Worm (Caenorhabditis elegans): Measurements from ENCODE around the gene Y54G11A.14.

Gene Y54G11A.14

DNA sequence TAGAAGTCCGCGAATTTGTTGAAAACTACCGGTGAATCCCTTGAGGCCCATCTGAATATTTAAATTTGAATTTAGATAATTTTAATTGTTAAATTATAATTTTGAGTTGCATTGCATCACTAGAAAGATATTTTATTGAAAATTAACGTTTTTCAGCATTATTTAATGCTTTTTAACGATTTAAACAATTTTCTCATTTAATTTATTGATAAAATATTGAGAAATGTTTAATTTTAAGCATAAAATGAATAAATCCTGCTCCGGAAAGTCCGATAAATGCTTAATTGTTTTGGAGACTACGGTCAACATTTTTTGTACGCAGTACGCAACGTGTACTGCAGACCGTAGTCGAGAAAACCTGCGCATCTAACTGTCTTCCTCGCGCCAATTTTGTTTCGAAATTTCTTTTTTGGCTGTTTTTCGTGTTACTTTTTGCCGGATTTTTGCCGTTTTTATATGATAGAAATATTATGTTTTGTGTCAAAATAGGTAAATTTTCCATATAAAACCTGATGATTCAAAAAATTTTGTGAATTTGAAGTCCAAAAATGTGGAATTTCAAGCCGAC, 31.5 kb downstream of the Y54G11A.14 start, which contains the start of the genes Y54G11A.17, lin-7 and elof-1 (continued):
- TF ChIP-seq nhr-11 (tag; optimal IDR thresholded peaks at IDR 0.05) (no peak), mdl-1 (tag; optimal IDR thresholded peaks at IDR 0.05) (peak in 1 of 2 experiments; percentile 30), sma-9 (GFP tag; optimal IDR thresholded peaks at IDR 0.05) (peak; percentile 64), sma-9 (tag; optimal IDR thresholded peaks at IDR 0.05) (no peak), R02D3.7 (tag; optimal IDR thresholded peaks at IDR 0.05) (no peak), F13H6.1 (tag; optimal IDR thresholded peaks at IDR 0.05) (peak; percentile 66), lin-11 (tag; optimal IDR thresholded peaks at IDR 0.05) (peak; percentile 95), nhr-12 (tag; optimal IDR thresholded peaks at IDR 0.05) (no peak)

DNA sequence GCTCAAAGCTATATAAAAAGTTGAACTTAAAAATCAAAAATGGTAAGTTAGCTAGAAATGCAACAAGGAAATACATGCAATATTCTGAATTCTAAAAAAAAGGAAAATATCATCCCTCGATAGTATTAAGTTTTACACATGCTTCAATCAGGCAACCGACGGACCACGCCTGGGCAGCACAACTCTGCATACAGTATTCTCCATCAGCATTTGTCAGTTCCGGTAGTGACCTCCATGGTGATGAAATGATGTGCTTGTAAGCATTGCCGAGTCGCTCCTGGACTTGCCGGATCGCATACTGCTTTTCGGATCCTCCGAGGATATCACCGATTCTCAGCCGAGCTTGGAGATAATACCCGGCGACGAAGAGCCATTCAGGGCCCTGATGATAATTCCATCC, 32.8 kb downstream of the Y54G11A.14 start:
- TF ChIP-seq nhr-129 (tag; optimal IDR thresholded peaks at IDR 0.05) = no peak
- no peak for TF ChIP-seq ztf-11 (tag; optimal IDR thresholded peaks at IDR 0.05)
- peak in 1 of 2 experiments; percentile 15 for TF ChIP-seq lsy-2 (tag; optimal IDR thresholded peaks at IDR 0.05)

DNA sequence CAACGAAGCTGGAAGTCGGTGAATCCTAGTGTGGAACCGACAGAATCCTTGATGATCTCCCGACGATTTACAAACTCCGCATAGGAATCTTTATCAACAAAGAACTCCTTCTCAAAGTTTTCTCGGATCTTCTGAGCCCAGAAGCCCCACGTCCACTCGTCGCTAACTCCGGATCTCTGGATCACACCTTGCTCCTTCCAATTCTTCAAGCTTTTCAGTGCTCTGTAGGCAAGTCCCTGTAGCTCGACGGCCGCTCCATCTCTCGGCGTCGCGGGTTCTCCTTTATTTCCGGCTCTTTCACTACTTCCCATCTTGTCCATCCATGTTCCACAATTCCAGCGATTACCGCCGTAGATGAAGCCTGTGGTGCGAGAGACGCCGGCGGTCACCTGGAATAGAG, 33.4 kb downstream of the Y54G11A.14 start:
- TF ChIP-seq ceh-16 (tag; optimal IDR thresholded peaks at IDR 0.05) = no peak
- TF ChIP-seq unc-55 (GFP tag; optimal IDR thresholded peaks at IDR 0.05) = no peak
- no peak for TF ChIP-seq nhr-11 (tag; optimal IDR thresholded peaks at IDR 0.05)
- no peak for TF ChIP-seq mdl-1 (tag; optimal IDR thresholded peaks at IDR 0.05)
- TF ChIP-seq sma-3 (GFP tag; optimal IDR thresholded peaks at IDR 0.05) = no peak
- TF ChIP-seq dmd-4 (tag; optimal IDR thresholded peaks at IDR 0.05) = no peak
- TF ChIP-seq skn-1 (tag; optimal IDR thresholded peaks at IDR 0.05) = no peak
- no peak for TF ChIP-seq aly-2 (tag; optimal IDR thresholded peaks at IDR 0.05)
- no peak for TF ChIP-seq nhr-10 (tag; optimal IDR thresholded peaks at IDR 0.05)
- no peak for TF ChIP-seq nhr-6 (tag; optimal IDR thresholded peaks at IDR 0.05)
- TF ChIP-seq unc-62 (GFP tag; optimal IDR thresholded peaks at IDR 0.05) = no peak
- TF ChIP-seq nhr-21 (tag; optimal IDR thresholded peaks at IDR 0.05) = no peak
- no peak for TF ChIP-seq nhr-77 (tag; optimal IDR thresholded peaks at IDR 0.05)
- TF ChIP-seq lin-39 (tag; optimal IDR thresholded peaks at IDR 0.05) = no peak
- no peak for TF ChIP-seq crh-2 (tag; optimal IDR thresholded peaks at IDR 0.05)
- no peak for TF ChIP-seq mab-5 (tag; optimal IDR thresholded peaks at IDR 0.05)
- TF ChIP-seq fos-1 (tag; optimal IDR thresholded peaks at IDR 0.05) = no peak
- TF ChIP-seq ztf-11 (tag; optimal IDR thresholded peaks at IDR 0.05) = no peak
- no peak for TF ChIP-seq lsy-2 (tag; optimal IDR thresholded peaks at IDR 0.05)
- no peak for TF ChIP-seq peb-1 (tag; optimal IDR thresholded peaks at IDR 0.05)

DNA sequence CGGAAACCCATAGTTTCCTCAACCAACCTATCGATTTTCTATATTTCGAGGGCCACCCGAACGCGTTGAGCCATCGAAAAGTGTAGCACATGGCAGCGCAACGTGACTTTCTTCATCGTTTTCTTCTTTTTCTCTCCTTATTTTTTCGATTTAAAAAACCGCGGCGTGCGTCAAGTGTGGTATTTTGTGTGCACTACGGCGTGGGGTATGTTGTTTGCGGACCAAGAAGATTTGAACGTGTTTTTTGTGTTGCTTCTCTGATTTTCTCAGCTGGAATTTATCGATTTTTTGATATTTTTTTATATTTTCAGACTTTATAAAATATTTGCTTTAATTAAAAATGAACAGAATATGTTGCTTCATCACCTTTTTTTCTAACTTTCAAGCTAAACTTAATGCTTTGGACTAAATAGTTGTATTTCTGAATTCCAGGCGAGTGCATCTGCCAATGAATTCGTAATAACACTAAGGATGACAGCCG, 40.0 kb downstream of the Y54G11A.14 start, which contains the start of the genes agl-1 and pfs-2:
Gene agl-1 (minus strand): TSS at position 178 of the 481 bp plus-strand sequence.
Gene pfs-2 (plus strand): TSS at position 431 of the 481 bp plus-strand sequence.
- no peak for TF ChIP-seq ztf-11 (tag; optimal IDR thresholded peaks at IDR 0.05)
- TF ChIP-seq snpc-4 (tag; optimal IDR thresholded peaks at IDR 0.05) = peak; percentile 48
- TF ChIP-seq nhr-6 (tag; optimal IDR thresholded peaks at IDR 0.05) = no peak
- TF ChIP-seq nhr-12 (tag; optimal IDR thresholded peaks at IDR 0.05) = no peak
- peak; percentile 31 for TF ChIP-seq fos-1 (tag; optimal IDR thresholded peaks at IDR 0.05)
- no peak for TF ChIP-seq nhr-77 (tag; optimal IDR thresholded peaks at IDR 0.05)
- peak; percentile 22 for TF ChIP-seq sem-4 (tag; optimal IDR thresholded peaks at IDR 0.05)
- TF ChIP-seq blmp-1 (tag; optimal IDR thresholded peaks at IDR 0.05; ENCODE audit: insufficient read depth) = peak; percentile 2
- no peak for TF ChIP-seq peb-1 (tag; optimal IDR thresholded peaks at IDR 0.05)
- TF ChIP-seq Y55F3AM.14 (GFP tag; optimal IDR thresholded peaks at IDR 0.05) = peak; percentile 51
- TF ChIP-seq ceh-82 (tag; optimal IDR thresholded peaks at IDR 0.05) = no peak
- no peak for TF ChIP-seq unc-62 (GFP tag; optimal IDR thresholded peaks at IDR 0.05)
- TF ChIP-seq mab-5 (tag; optimal IDR thresholded peaks at IDR 0.05) = peak; percentile 53
- TF ChIP-seq ceh-16 (tag; optimal IDR thresholded peaks at IDR 0.05) = no peak
- peak; percentile 43 for TF ChIP-seq ZK546.5 (tag; optimal IDR thresholded peaks at IDR 0.05)
- TF ChIP-seq lsy-2 (tag; optimal IDR thresholded peaks at IDR 0.05) = peak; percentile 82 to 93
- no peak for TF ChIP-seq ztf-1 (GFP tag; conservative IDR thresholded peaks at IDR 0.05)
- TF ChIP-seq zag-1 (tag; optimal IDR thresholded peaks at IDR 0.05) = peak; percentile 39
- TF ChIP-seq nhr-129 (tag; optimal IDR thresholded peaks at IDR 0.05) = peak; percentile 81
- peak; percentile 84 for TF ChIP-seq unc-55 (GFP tag; optimal IDR thresholded peaks at IDR 0.05)
- peak; percentile 10 for TF ChIP-seq egl-27 (tag; optimal IDR thresholded peaks at IDR 0.05)
- peak; percentile 51 to 75 for TF ChIP-seq mdl-1 (tag; optimal IDR thresholded peaks at IDR 0.05)
- peak; percentile 63 for TF ChIP-seq sma-9 (GFP tag; optimal IDR thresholded peaks at IDR 0.05)
- TF ChIP-seq sma-9 (tag; optimal IDR thresholded peaks at IDR 0.05) = no peak
- no peak for TF ChIP-seq lin-39 (tag; optimal IDR thresholded peaks at IDR 0.05)
- TF ChIP-seq elt-1 (tag; optimal IDR thresholded peaks at IDR 0.05) = no peak
- no peak for TF ChIP-seq nhr-11 (tag; optimal IDR thresholded peaks at IDR 0.05)
- peak; percentile 25 for TF ChIP-seq ama-1 (optimal IDR thresholded peaks at IDR 0.05)
- TF ChIP-seq R02D3.7 (tag; optimal IDR thresholded peaks at IDR 0.05) = no peak
- peak; percentile 40 for TF ChIP-seq sma-3 (GFP tag; optimal IDR thresholded peaks at IDR 0.05)
- no peak for TF ChIP-seq ztf-4 (tag; optimal IDR thresholded peaks at IDR 0.05)
- TF ChIP-seq lin-13 (GFP tag; optimal IDR thresholded peaks at IDR 0.05) = peak; percentile 77
- TF ChIP-seq unc-39 (tag; optimal IDR thresholded peaks at IDR 0.05) = no peak
- peak; percentile 90 for TF ChIP-seq gmeb-1 (tag; optimal IDR thresholded peaks at IDR 0.05)
- no peak for TF ChIP-seq aly-2 (tag; optimal IDR thresholded peaks at IDR 0.05)
- TF ChIP-seq nhr-10 (tag; optimal IDR thresholded peaks at IDR 0.05) = no peak
- no peak for TF ChIP-seq nhr-21 (tag; optimal IDR thresholded peaks at IDR 0.05)
- TF ChIP-seq dmd-4 (tag; optimal IDR thresholded peaks at IDR 0.05) = no peak
- no peak for TF ChIP-seq elt-3 (tag; optimal IDR thresholded peaks at IDR 0.05)
- no peak for TF ChIP-seq mbf-1 (tag; optimal IDR thresholded peaks at IDR 0.05)
- TF ChIP-seq F13H6.1 (tag; optimal IDR thresholded peaks at IDR 0.05) = peak; percentile 64

Data from whole organism, L2 larva.